Fruit fly (Drosophila melanogaster) whole organism, embryonic: Measurements from ENCODE around the gene RpL28.
A peak's percentile ranks its signal among the peaks of the same experiment; 100 is the strongest.

Experiments
- Atf3 ChIP-seq: fragments of 200-800 bp; sonication (Bioruptor generic); optimal IDR thresholded peaks from 3 replicates; lab custom pipeline; 2016; ENCODE audit warnings: missing biosample characterization, missing genetic modification characterization
- BEAF-32 ChIP-seq: fragments of 200-800 bp; sonication (Bioruptor generic); optimal IDR thresholded peaks from 3 replicates; lab custom pipeline; 2017; ENCODE audit warnings: missing biosample characterization, missing genetic modification characterization, mild to moderate bottlenecking, moderate library complexity, missing genetic modification reagents
- Bteb2 ChIP-seq: fragments of 200-800 bp; sonication (Bioruptor generic); optimal IDR thresholded peaks from 2 replicates; lab custom pipeline; 2016; ENCODE audit warnings: missing biosample characterization, missing genetic modification characterization
- CG10565 ChIP-seq: fragments of 200-800 bp; sonication (Bioruptor generic); optimal IDR thresholded peaks from 3 replicates; lab custom pipeline; 2016; ENCODE audit warnings: missing biosample characterization, mild to moderate bottlenecking, missing genetic modification characterization
- CG11456 ChIP-seq: fragments of 200-800 bp; sonication (Bioruptor generic); IDR thresholded peaks from 3 replicates; pipeline ENCODE4 v1.3.6; 2022; ENCODE audit warnings: missing biosample characterization, missing genetic modification characterization
- CG11696 ChIP-seq: fragments of 200-800 bp; sonication (Bioruptor generic); IDR thresholded peaks from 2 replicates; pipeline ENCODE4 v1.3.6; 2022; ENCODE audit warnings: missing biosample characterization, missing genetic modification characterization
- CG12071 ChIP-seq: fragments of 200-800 bp; sonication (Bioruptor generic); optimal IDR thresholded peaks from 3 replicates; lab custom pipeline; 2018; ENCODE audit warnings: missing biosample characterization, mild to moderate bottlenecking, missing genetic modification characterization
- CG12299 ChIP-seq: fragments of 200-800 bp; sonication (Bioruptor generic); optimal IDR thresholded peaks from 2 replicates; lab custom pipeline; 2018; ENCODE audit warnings: missing biosample characterization, mild to moderate bottlenecking, missing genetic modification characterization
- CG12769 ChIP-seq: fragments of 200-800 bp; sonication (Bioruptor generic); optimal IDR thresholded peaks from 2 replicates; lab custom pipeline; 2019; ENCODE audit warnings: missing biosample characterization, mild to moderate bottlenecking, missing genetic modification characterization, moderate library complexity
- CG14441 ChIP-seq: fragments of 200-800 bp; sonication (Bioruptor generic); IDR thresholded peaks from 2 replicates; pipeline ENCODE4 v1.3.6; 2022; ENCODE audit warnings: missing biosample characterization, missing genetic modification characterization
- CG14965 ChIP-seq: fragments of 200-800 bp; sonication (Bioruptor generic); optimal IDR thresholded peaks from 2 replicates; lab custom pipeline; 2016; ENCODE audit warnings: missing biosample characterization, missing genetic modification characterization, borderline replicate concordance
- CG17568 ChIP-seq: fragments of 200-800 bp; sonication (Bioruptor generic); optimal IDR thresholded peaks from 2 replicates; lab custom pipeline; 2018; ENCODE audit warnings: missing biosample characterization, mild to moderate bottlenecking, missing genetic modification characterization, moderate library complexity
- CG18262 ChIP-seq: fragments of 200-800 bp; optimal IDR thresholded peaks from 3 replicates; lab custom pipeline; 2019; ENCODE audit warnings: missing biosample characterization, mild to moderate bottlenecking, missing genetic modification characterization, moderate library complexity
- CG2129 ChIP-seq: fragments of 200-800 bp; sonication (Bioruptor generic); IDR thresholded peaks from 2 replicates; pipeline ENCODE4 v1.3.6; 2022; ENCODE audit warnings: missing biosample characterization, missing genetic modification characterization; ENCODE audit not compliant: partially characterized antibody
- CG2202 ChIP-seq: fragments of 200-800 bp; sonication (Bioruptor generic); optimal IDR thresholded peaks from 2 replicates; lab custom pipeline; 2018; ENCODE audit warnings: missing biosample characterization, mild to moderate bottlenecking, missing genetic modification characterization
- CG33557 ChIP-seq: fragments of 200-800 bp; sonication (Bioruptor generic); optimal IDR thresholded peaks from 2 replicates; lab custom pipeline; 2019; ENCODE audit warnings: missing biosample characterization, mild to moderate bottlenecking, missing genetic modification characterization, moderate library complexity
- CG34376 ChIP-seq: fragments of 200-800 bp; sonication (Bioruptor generic); optimal IDR thresholded peaks from 2 replicates; lab custom pipeline; 2018; ENCODE audit warnings: missing biosample characterization, mild to moderate bottlenecking, missing genetic modification characterization
- CG34422 ChIP-seq: fragments of 200-800 bp; sonication (Bioruptor generic); IDR thresholded peaks from 3 replicates; pipeline ENCODE4 v1.3.6; 2022; ENCODE audit warnings: missing biosample characterization, missing genetic modification characterization
- CG4282 ChIP-seq: fragments of 200-800 bp; sonication (Bioruptor generic); optimal IDR thresholded peaks from 2 replicates; lab custom pipeline; 2016; ENCODE audit warnings: missing biosample characterization, missing genetic modification characterization
- CG6813 ChIP-seq: fragments of 200-800 bp; sonication (Bioruptor generic); optimal IDR thresholded peaks from 2 replicates; lab custom pipeline; 2017; ENCODE audit warnings: missing biosample characterization, missing genetic modification characterization, mild to moderate bottlenecking, moderate library complexity, missing genetic modification reagents
- CG8924 ChIP-seq: fragments of 200-800 bp; optimal IDR thresholded peaks from 3 replicates; lab custom pipeline; 2019; ENCODE audit warnings: missing biosample characterization, mild to moderate bottlenecking, missing genetic modification characterization, moderate library complexity
- Elba2 ChIP-seq: fragments of 200-800 bp; sonication (Bioruptor generic); optimal IDR thresholded peaks from 3 replicates; lab custom pipeline; 2016; ENCODE audit warnings: missing biosample characterization, missing genetic modification characterization
- Fer3 ChIP-seq: fragments of 200-800 bp; sonication (Bioruptor generic); optimal IDR thresholded peaks from 2 replicates; lab custom pipeline; 2018; ENCODE audit warnings: missing biosample characterization, mild to moderate bottlenecking, missing genetic modification characterization, moderate library complexity
- HLH4C ChIP-seq: fragments of 200-800 bp; sonication (Bioruptor generic); IDR thresholded peaks from 3 replicates; pipeline ENCODE4 v1.3.6; 2022; ENCODE audit warnings: missing biosample characterization, missing genetic modification characterization; ENCODE audit not compliant: partially characterized antibody
- Hmx ChIP-seq: fragments of 200-800 bp; sonication (Bioruptor generic); optimal IDR thresholded peaks from 2 replicates; lab custom pipeline; 2016; ENCODE audit warnings: missing biosample characterization, missing genetic modification characterization
- Hr3 ChIP-seq: fragments of 200-800 bp; sonication (Bioruptor generic); optimal IDR thresholded peaks from 3 replicates; lab custom pipeline; 2016; ENCODE audit warnings: missing biosample characterization, missing genetic modification characterization
- Hr51 ChIP-seq, 2 experiments: fragments of 200-800 bp; sonication (Bioruptor generic); optimal IDR thresholded peaks; 2 replicates in 1 of 2; 3 replicates in 1 of 2; lab custom pipeline; 2016 to 2018; ENCODE audit warnings: missing biosample characterization in 2 of 2, missing genetic modification characterization in 2 of 2, mild to moderate bottlenecking in 1 of 2, moderate library complexity in 1 of 2
- Hr78 ChIP-seq, 2 experiments: fragments of 200-800 bp in 1 of 2; fragments of >200 bp in 1 of 2; sonication (Bioruptor generic) in 1 of 2; optimal IDR thresholded peaks; 2 replicates each; lab custom pipeline; 2017 to 2019; ENCODE audit warnings: missing biosample characterization in 2 of 2, missing genetic modification characterization in 2 of 2, mild to moderate bottlenecking in 1 of 2, moderate library complexity in 1 of 2
- MTF-1 ChIP-seq: fragments of 200-800 bp; sonication (Bioruptor generic); optimal IDR thresholded peaks from 2 replicates; lab custom pipeline; 2018; ENCODE audit warnings: missing biosample characterization, mild to moderate bottlenecking, missing genetic modification characterization, borderline replicate concordance
- Meics ChIP-seq: fragments of 200-800 bp; sonication (Bioruptor generic); optimal IDR thresholded peaks from 2 replicates; lab custom pipeline; 2017; ENCODE audit warnings: missing biosample characterization, mild to moderate bottlenecking, missing genetic modification characterization
- Oli ChIP-seq: fragments of 200-800 bp; sonication (Bioruptor generic); optimal IDR thresholded peaks from 2 replicates; lab custom pipeline; 2018; ENCODE audit warnings: missing biosample characterization, mild to moderate bottlenecking, missing genetic modification characterization, moderate library complexity
- Ravus ChIP-seq: fragments of 200-800 bp; sonication (Bioruptor generic); IDR thresholded peaks from 2 replicates; pipeline ENCODE4 v1.3.6; 2022; ENCODE audit warnings: missing biosample characterization, missing genetic modification characterization
- Xbp1 ChIP-seq: fragments of 200-800 bp; sonication (Bioruptor generic); optimal IDR thresholded peaks from 3 replicates; lab custom pipeline; 2016; ENCODE audit warnings: missing biosample characterization, mild to moderate bottlenecking, missing genetic modification characterization
- ab ChIP-seq: fragments of 200-800 bp; sonication (Bioruptor generic); optimal IDR thresholded peaks from 2 replicates; lab custom pipeline; 2016; ENCODE audit warnings: missing biosample characterization, missing genetic modification characterization
- ac ChIP-seq: fragments of 200-800 bp; sonication (Bioruptor generic); optimal IDR thresholded peaks from 3 replicates; lab custom pipeline; 2017; ENCODE audit warnings: missing biosample characterization, mild to moderate bottlenecking, missing genetic modification characterization
- ash1 ChIP-seq: fragments of 200-800 bp; sonication (Bioruptor generic); optimal IDR thresholded peaks from 2 replicates; lab custom pipeline; 2018; ENCODE audit warnings: missing biosample characterization, mild to moderate bottlenecking, missing genetic modification characterization
- cad ChIP-seq: fragments of >200 bp; optimal IDR thresholded peaks from 2 replicates; lab custom pipeline; 2017; ENCODE audit warnings: missing biosample characterization, missing genetic modification characterization
- cg ChIP-seq: fragments of 200-800 bp; sonication (Bioruptor generic); optimal IDR thresholded peaks from 3 replicates; lab custom pipeline; 2019; ENCODE audit warnings: missing biosample characterization, mild to moderate bottlenecking, missing genetic modification characterization, moderate library complexity
- ci ChIP-seq: fragments of 200-800 bp; sonication (Bioruptor generic); IDR thresholded peaks from 3 replicates; pipeline ENCODE4 v1.3.6; 2022; ENCODE audit warnings: missing biosample characterization, missing genetic modification characterization
- crc ChIP-seq: fragments of 200-800 bp; sonication (Bioruptor generic); optimal IDR thresholded peaks from 2 replicates; lab custom pipeline; 2016; ENCODE audit warnings: missing biosample characterization, missing genetic modification characterization
- fd102C ChIP-seq: fragments of 200-800 bp; sonication (Bioruptor generic); optimal IDR thresholded peaks from 2 replicates; lab custom pipeline; 2018; ENCODE audit warnings: missing biosample characterization, mild to moderate bottlenecking, missing genetic modification characterization, moderate library complexity
- gfzf ChIP-seq: fragments of 200-800 bp; sonication (Bioruptor generic); optimal IDR thresholded peaks from 2 replicates; lab custom pipeline; 2016; ENCODE audit warnings: missing biosample characterization, mild to moderate bottlenecking, missing genetic modification characterization, moderate library complexity
- odd ChIP-seq: fragments of 200-800 bp; sonication (Bioruptor generic); optimal IDR thresholded peaks from 2 replicates; lab custom pipeline; 2017; ENCODE audit warnings: missing biosample characterization, mild to moderate bottlenecking, missing genetic modification characterization
- shn ChIP-seq: fragments of 200-800 bp; sonication (Bioruptor generic); optimal IDR thresholded peaks from 3 replicates; lab custom pipeline; 2016; ENCODE audit warnings: missing biosample characterization, missing genetic modification characterization
- unc-4 ChIP-seq: fragments of 200-800 bp; sonication (Bioruptor generic); IDR thresholded peaks from 2 replicates; pipeline ENCODE4 v1.3.6; 2022; ENCODE audit warnings: missing biosample characterization, missing genetic modification characterization; ENCODE audit not compliant: partially characterized antibody
- zen ChIP-seq: fragments of 200-800 bp; sonication (Bioruptor generic); optimal IDR thresholded peaks from 3 replicates; lab custom pipeline; 2018; ENCODE audit warnings: missing biosample characterization, mild to moderate bottlenecking, missing genetic modification characterization, moderate library complexity
- zf30C ChIP-seq: fragments of 200-800 bp; sonication (Bioruptor generic); optimal IDR thresholded peaks from 3 replicates; lab custom pipeline; 2018; ENCODE audit warnings: missing biosample characterization, mild to moderate bottlenecking, missing genetic modification characterization

The RpL28 gene

dm6 chr3L:3222643-3223389 is at the start of gene RpL28, which contains the start of gene eIF1 (continued):
- peak; percentile 83 for TF ChIP-seq CG18262 (tag; lab: Kevin White, UChicago)
- TF ChIP-seq CG11456 (GFP tag; lab: Robert Waterston, UW) = peak; percentile 95
- TF ChIP-seq shn (GFP tag; lab: Kevin White, UChicago) = peak; percentile 92
- peak; percentile 62 for TF ChIP-seq HLH4C
- peak; percentile 93 for TF ChIP-seq Xbp1 (GFP tag; lab: Kevin White, UChicago)
- peak; percentile 80 for TF ChIP-seq fd102C
- TF ChIP-seq CG14441 = peak; percentile 87
- peak; percentile 82 for TF ChIP-seq Hr3 (GFP tag; lab: Kevin White, UChicago)
- peak; percentile 62 for TF ChIP-seq Elba2 (GFP tag; lab: Kevin White, UChicago)
- peak; percentile 97 for TF ChIP-seq CG34376
- peak; percentile 77 for TF ChIP-seq CG12299 (tag; lab: Kevin White, UChicago)
- TF ChIP-seq CG11696 (GFP tag; lab: Robert Waterston, UW) = peak; percentile 62
- peak; percentile 85 for TF ChIP-seq CG2202
- TF ChIP-seq CG17568 (GFP tag; lab: Kevin White, UChicago) = no peak
- peak; percentile 31 for TF ChIP-seq gfzf (GFP tag; lab: Kevin White, UChicago)
- peak; percentile 45 to 93 for TF ChIP-seq Hr51 (GFP tag; optimal IDR thresholded peaks at IDR 0.05; lab: Kevin White, UChicago)
- TF ChIP-seq zen (tag; lab: Kevin White, UChicago) = peak; percentile 88
- peak; percentile 98 for TF ChIP-seq MTF-1 (GFP tag; lab: Kevin White, UChicago)
- peak; percentile 94 for TF ChIP-seq CG6813 (GFP tag; lab: Kevin White, UChicago)
- TF ChIP-seq ci (GFP tag; lab: Robert Waterston, UW) = peak; percentile 97
- peak; percentile 89 for TF ChIP-seq crc (GFP tag; lab: Kevin White, UChicago)
- peak; percentile 64 for TF ChIP-seq CG4282 (GFP tag; lab: Kevin White, UChicago)
- TF ChIP-seq CG2129 = peak; percentile 67
- TF ChIP-seq zf30C (GFP tag; lab: Kevin White, UChicago) = peak; percentile 66
- peak; percentile 69 for TF ChIP-seq ab (GFP tag; lab: Kevin White, UChicago)
- TF ChIP-seq cg = no peak
- TF ChIP-seq Fer3 (tag; lab: Kevin White, UChicago) = peak; percentile 90
- TF ChIP-seq odd = peak; percentile 95
- peak; percentile 96 for TF ChIP-seq ash1 (GFP tag; lab: Kevin White, UChicago)
- no peak; the same call in 1 of the 2 replicates for TF ChIP-seq Ravus (GFP tag; lab: Robert Waterston, UW)
- no peak for TF ChIP-seq cad (GFP tag; lab: Kevin White, UChicago)
- TF ChIP-seq unc-4 = peak; percentile 81; the same call in 1 of the 2 replicates
- peak; percentile 86 for TF ChIP-seq Bteb2 (GFP tag; lab: Kevin White, UChicago)
- TF ChIP-seq CG12769 (tag; lab: Kevin White, UChicago) = no peak
- TF ChIP-seq Atf3 = peak; percentile 90
- TF ChIP-seq BEAF-32 (GFP tag; lab: Kevin White, UChicago) = peak; percentile 96
- TF ChIP-seq CG33557 (GFP tag; lab: Kevin White, UChicago) = peak; percentile 90
- peak; percentile 81 for TF ChIP-seq CG8924 (tag; lab: Kevin White, UChicago)
- peak; percentile 79 for TF ChIP-seq CG10565 (GFP tag; lab: Kevin White, UChicago)
- peak; percentile 88 for TF ChIP-seq ac (GFP tag; lab: Kevin White, UChicago)
- TF ChIP-seq CG12071 (GFP tag; lab: Kevin White, UChicago) = peak; percentile 92
- peak; percentile 13 for TF ChIP-seq Oli (tag; lab: Kevin White, UChicago)
- TF ChIP-seq Meics (GFP tag; lab: Kevin White, UChicago) = peak; percentile 96
- peak; percentile 74 for TF ChIP-seq CG14965 (GFP tag; lab: Kevin White, UChicago)
- peak in 1 of 2 experiments; percentile 43 for TF ChIP-seq Hr78 (GFP tag; optimal IDR thresholded peaks at IDR 0.05; lab: Kevin White, UChicago)
- peak; percentile 62 for TF ChIP-seq Hmx
- TF ChIP-seq CG34422 (GFP tag; lab: Robert Waterston, UW) = peak; percentile 84
